Fruit fly (Drosophila melanogaster) whole organism, pupa: ENCODE measurements around the gene CG13894.
A peak's percentile ranks its signal among the peaks of the same experiment; 100 is the strongest.

ENCODE experiments used
- CG17806 ChIP-seq: fragments of 200-800 bp; sonication (Bioruptor generic); optimal IDR thresholded peaks from 2 replicates; lab custom pipeline; 2018; ENCODE audit warnings: missing biosample characterization, mild to moderate bottlenecking, missing genetic modification characterization, moderate library complexity
- CG32121 ChIP-seq: fragments of 200-800 bp; sonication (Bioruptor generic); IDR thresholded peaks from 2 replicates; pipeline ENCODE4 v1.3.6; 2022; ENCODE audit warnings: missing biosample characterization, missing genetic modification characterization
- CG4496 ChIP-seq: fragments of 200-800 bp; sonication (Bioruptor generic); IDR thresholded peaks from 3 replicates; pipeline ENCODE4 v1.3.6; 2022; ENCODE audit warnings: missing biosample characterization, missing genetic modification characterization
- CG9948 ChIP-seq: fragments of 200-800 bp; sonication (Bioruptor generic); optimal IDR thresholded peaks from 2 replicates; lab custom pipeline; 2018; ENCODE audit warnings: missing biosample characterization, mild to moderate bottlenecking, missing genetic modification characterization, moderate library complexity
- EcR ChIP-seq: fragments of 200-800 bp; sonication (Bioruptor generic); optimal IDR thresholded peaks from 3 replicates; lab custom pipeline; 2019; ENCODE audit warnings: missing biosample characterization, missing genetic modification characterization, mild to moderate bottlenecking, moderate library complexity, missing genetic modification reagents
- rn ChIP-seq: fragments of 200-800 bp; sonication (Bioruptor generic); IDR thresholded peaks from 2 replicates; pipeline ENCODE4 v1.3.6; 2022; ENCODE audit warnings: missing biosample characterization, missing genetic modification characterization

dm6 chr3L:685441-685804, 13.5 kb downstream of the CG13894 start, which contains the start of gene ebd1:
- TF ChIP-seq EcR (GFP tag; lab: Kevin White, UChicago), result no peak
- TF ChIP-seq CG32121, result no peak
- TF ChIP-seq CG17806 (tag; lab: Kevin White, UChicago), result no peak
- no peak for TF ChIP-seq rn
- no peak for TF ChIP-seq CG9948 (tag; lab: Kevin White, UChicago)
- TF ChIP-seq CG4496, result peak; percentile 44; the same call in 2 of the 3 replicates
